Fruit fly (Drosophila melanogaster) whole organism, embryonic: ENCODE results near the gene CG9733.

Source experiments
- D19B ChIP-seq: fragments of 200-800 bp; sonication (Bioruptor generic); optimal IDR thresholded peaks from 2 replicates; lab custom pipeline; 2017; ENCODE audit warnings: missing biosample characterization, mild to moderate bottlenecking, missing genetic modification characterization
- Lhr ChIP-seq: fragments of 200-800 bp; sonication (Bioruptor generic); optimal IDR thresholded peaks from 3 replicates; lab custom pipeline; 2017; ENCODE audit warnings: mild to moderate bottlenecking, missing biosample characterization, missing genetic modification reagents, missing genetic modification characterization
- NK7.1 ChIP-seq: fragments of 200-800 bp; sonication (Bioruptor generic); optimal IDR thresholded peaks from 3 replicates; lab custom pipeline; 2016; ENCODE audit warnings: missing biosample characterization, missing genetic modification characterization
- tgo ChIP-seq: fragments of 200-800 bp; sonication (Bioruptor generic); IDR thresholded peaks from 3 replicates; pipeline ENCODE4 v1.3.6; 2022; ENCODE audit warnings: missing biosample characterization, missing genetic modification characterization

- TF ChIP-seq NK7.1 (GFP tag; lab: Kevin White, UChicago) (no peak), D19B (GFP tag; lab: Kevin White, UChicago) (no peak), tgo (GFP tag; lab: Robert Waterston, UW) (no peak), Lhr (GFP tag; lab: Kevin White, UChicago) (no peak)
Observed at dm6 chr3R:30243262-30243815, 3.2 kb downstream of the CG9733 start, which contains the start of gene CG9737.
